Worm (Caenorhabditis elegans) whole organism, midembryonic: Measurements from ENCODE around the gene frpr-12.

Experiments used
- cog-1 ChIP-seq: sonication (generic microtip); optimal IDR thresholded peaks from 2 replicates; lab custom pipeline; 2016; ENCODE audit warnings: missing genetic modification characterization, missing compliant biosample characterization
- flt-1 ChIP-seq: fragments of 200-800 bp; sonication (Bioruptor generic); IDR thresholded peaks from 2 replicates; pipeline ENCODE4 v1.3.6; 2022; ENCODE audit warnings: missing genetic modification characterization, missing compliant biosample characterization
- med-1 ChIP-seq: sonication (generic microtip); optimal IDR thresholded peaks from 2 replicates; lab custom pipeline; 2017; ENCODE audit warnings: missing genetic modification characterization, mild to moderate bottlenecking, missing compliant biosample characterization, antibody characterized with exemption, missing genetic modification reagents; ENCODE audit not compliant: insufficient read depth
- ref-1 ChIP-seq: fragments of 200-800 bp; sonication (Bioruptor generic); conservative IDR thresholded peaks from 2 replicates; pipeline ENCODE4 v1.3.6; 2022; ENCODE audit warnings: missing genetic modification reagents, missing genetic modification characterization, missing compliant biosample characterization
- ztf-23 ChIP-seq: fragments of 200-800 bp; sonication (Bioruptor generic); IDR thresholded peaks from 2 replicates; pipeline ENCODE4 v1.3.6; 2022; ENCODE audit warnings: missing genetic modification reagents, missing genetic modification characterization, missing compliant biosample characterization
- ztf-29 ChIP-seq: fragments of 200-800 bp; sonication (Bioruptor generic); IDR thresholded peaks from 2 replicates; pipeline ENCODE4 v1.3.6; 2022; ENCODE audit warnings: missing genetic modification reagents, missing genetic modification characterization, missing compliant biosample characterization

DNA sequence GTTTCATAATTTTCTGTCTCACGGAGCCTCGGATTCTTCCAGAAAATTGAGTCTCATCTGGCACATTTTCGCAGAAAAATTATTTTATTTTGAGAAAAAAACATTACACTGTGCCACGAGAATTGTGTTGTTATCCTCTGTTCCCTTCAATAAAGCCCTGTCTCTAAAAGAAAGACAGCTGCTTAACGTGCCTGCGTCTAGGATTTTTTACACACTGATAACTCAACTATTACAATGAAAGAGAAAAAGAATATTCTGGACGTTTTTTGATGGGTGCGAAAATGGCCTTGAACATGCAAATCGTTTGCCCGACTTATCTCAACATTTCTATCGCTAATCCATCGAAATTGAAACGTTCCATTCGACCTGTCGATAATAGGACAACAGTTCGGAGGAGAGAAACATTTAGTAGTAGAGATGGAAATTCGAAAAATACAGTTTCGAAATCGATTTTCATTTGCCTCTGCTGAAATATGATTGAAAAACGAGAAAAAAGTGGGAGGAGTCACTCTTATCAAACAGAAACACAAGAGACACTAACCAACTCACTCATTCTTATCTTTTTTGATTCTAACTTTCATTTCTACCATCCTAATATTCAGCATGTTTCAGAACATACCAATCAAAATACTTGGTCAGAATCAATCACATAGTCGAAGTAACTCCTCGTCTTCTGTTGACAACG is 34.1 kb downstream of the frpr-12 start:
- TF ChIP-seq ztf-29 (GFP tag; lab: Robert Waterston, UW) (no peak), flt-1 (GFP tag; lab: Robert Waterston, UW) (no peak), med-1 (GFP tag; lab: Kevin White, UChicago) (no peak), ztf-23 (GFP tag; lab: Robert Waterston, UW) (no peak), ref-1 (no peak), cog-1 (tag; lab: Kevin White, UChicago) (no peak)
